Worm (Caenorhabditis elegans): ENCODE measurements around the gene spin-2.

- TF ChIP-seq him-1 (tag; optimal IDR thresholded peaks at IDR 0.05) (no peak), dao-5 (tag; optimal IDR thresholded peaks at IDR 0.05) (no peak)
Observed at ce11 chrIV:13080861-13081260, 5.9 kb upstream of the spin-2 start.
